Fruit fly (Drosophila melanogaster): ENCODE data around the gene Cox17.

The Cox17 gene

dm6 chrX:15079163-15079809 lies 5.2 kb downstream of the Cox17 start:
- peak in 1 of 2 experiments; percentile 25 for TF ChIP-seq eve (GFP tag; optimal IDR thresholded peaks at IDR 0.05)
- no peak for TF ChIP-seq CG17385 (GFP tag; optimal IDR thresholded peaks at IDR 0.05)
- no peak for TF ChIP-seq grau (tag; optimal IDR thresholded peaks at IDR 0.05)
- no peak for TF ChIP-seq CG1792 (GFP tag; optimal IDR thresholded peaks at IDR 0.05)
- TF ChIP-seq lola (GFP tag; optimal IDR thresholded peaks at IDR 0.05) = no peak
- 0 out of 4 replicates have a peak, but pooled peaks have one; percentile 44 for TF ChIP-seq chinmo (GFP tag; IDR thresholded peaks at IDR 0.05; ENCODE audit: partially characterized antibody)
- no peak for TF ChIP-seq PHDP (tag; optimal IDR thresholded peaks at IDR 0.05)
- TF ChIP-seq Pdp1 (GFP tag; optimal IDR thresholded peaks at IDR 0.05) = peak in 1 of 2 experiments; percentile 65
- TF ChIP-seq CG12071 (GFP tag; optimal IDR thresholded peaks at IDR 0.05) = no peak
- TF ChIP-seq Kr (GFP tag; optimal IDR thresholded peaks at IDR 0.05) = no peak
- peak; percentile 2 for TF ChIP-seq cwo (GFP tag; optimal IDR thresholded peaks at IDR 0.05)
- no peak for TF ChIP-seq tap (tag; optimal IDR thresholded peaks at IDR 0.05)
- TF ChIP-seq sug (tag; optimal IDR thresholded peaks at IDR 0.05) = peak; percentile 25
- 0 out of 2 replicates have a peak, but pooled peaks have one; percentile 28 for TF ChIP-seq Drgx (GFP tag; IDR thresholded peaks at IDR 0.05)
- no peak for TF ChIP-seq CG9609 (GFP tag; optimal IDR thresholded peaks at IDR 0.05)
- no peak for TF ChIP-seq al (GFP tag; IDR thresholded peaks at IDR 0.05)
- TF ChIP-seq trem (tag; optimal IDR thresholded peaks at IDR 0.05) = no peak
- peak; percentile 22 for TF ChIP-seq sd (tag; optimal IDR thresholded peaks at IDR 0.05)
- peak; percentile 93 for TF ChIP-seq nom (GFP tag; optimal IDR thresholded peaks at IDR 0.05)
- TF ChIP-seq CG14441 (GFP tag; IDR thresholded peaks at IDR 0.05) = no peak
- TF ChIP-seq CG13894 (tag; optimal IDR thresholded peaks at IDR 0.05) = no peak
- TF ChIP-seq sens (GFP tag) = peak; percentile 23
- no peak for TF ChIP-seq scrt (GFP tag; optimal IDR thresholded peaks at IDR 0.05)
- no peak for TF ChIP-seq CG7786 (GFP tag; optimal IDR thresholded peaks at IDR 0.05)
- peak; percentile 60 for TF ChIP-seq CG34376 (GFP tag; optimal IDR thresholded peaks at IDR 0.05)
- TF ChIP-seq so (GFP tag; IDR thresholded peaks at IDR 0.05) = 0 out of 3 replicates have a peak, but pooled peaks have one; percentile 21
- no peak for TF ChIP-seq h (optimal IDR thresholded peaks at IDR 0.05)
- peak; percentile 8 for TF ChIP-seq D19B (GFP tag; optimal IDR thresholded peaks at IDR 0.05)
- TF ChIP-seq CG10543 (GFP tag; optimal IDR thresholded peaks at IDR 0.05) = peak; percentile 19
- peak; percentile 66 for TF ChIP-seq exex (tag; optimal IDR thresholded peaks at IDR 0.05)
- peak in 1 of 2 experiments; percentile 18 for TF ChIP-seq bsh (GFP tag; optimal IDR thresholded peaks at IDR 0.05)
- no peak for TF ChIP-seq CG2678 (tag; optimal IDR thresholded peaks at IDR 0.05)
- TF ChIP-seq jing (GFP tag; optimal IDR thresholded peaks at IDR 0.05) = no peak
- no peak for TF ChIP-seq CG13123 (GFP tag; optimal IDR thresholded peaks at IDR 0.05)
- TF ChIP-seq NFAT (GFP tag; IDR thresholded peaks at IDR 0.05) = no peak
- no peak for TF ChIP-seq CG11560 (tag; IDR thresholded peaks at IDR 0.05)

DNA sequence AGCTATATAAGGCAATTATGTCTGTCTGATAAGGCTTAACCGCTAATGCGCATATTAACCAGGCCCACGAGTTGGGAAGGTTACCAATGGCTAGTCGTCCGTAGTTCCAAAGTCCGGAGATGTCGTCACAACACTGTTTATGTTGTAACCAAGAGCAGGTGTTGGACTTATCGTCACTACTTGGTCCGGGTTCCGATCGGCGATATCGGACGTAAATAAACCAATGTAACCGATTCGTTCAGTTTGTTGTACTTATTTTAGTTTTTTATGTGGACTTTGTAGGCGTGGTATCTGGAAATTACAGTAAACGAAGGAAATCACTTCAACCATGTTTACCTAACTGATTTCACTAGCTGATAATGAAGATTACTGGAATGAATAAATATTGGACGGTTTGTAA lies 6.1 kb downstream of the Cox17 start:
- no peak for TF ChIP-seq CG15479 (GFP tag; optimal IDR thresholded peaks at IDR 0.05)
- TF ChIP-seq BtbVII (GFP tag; optimal IDR thresholded peaks at IDR 0.05) = peak; percentile 64
- peak; percentile 62 for TF ChIP-seq ATbp (GFP tag; optimal IDR thresholded peaks at IDR 0.05)
- TF ChIP-seq Fer1 (GFP tag; optimal IDR thresholded peaks at IDR 0.05) = peak; percentile 21
- TF ChIP-seq Eip74EF (GFP tag; optimal IDR thresholded peaks at IDR 0.05) = peak in 1 of 2 experiments; percentile 16
- TF ChIP-seq Asciz (GFP tag; optimal IDR thresholded peaks at IDR 0.05) = peak; percentile 56
- peak; percentile 38 for TF ChIP-seq CG2875 (GFP tag; optimal IDR thresholded peaks at IDR 0.05)
- TF ChIP-seq chn (GFP tag; optimal IDR thresholded peaks at IDR 0.05) = no peak
- no peak for TF ChIP-seq caup (GFP tag; optimal IDR thresholded peaks at IDR 0.05; ENCODE audit: severe bottlenecking)
- TF ChIP-seq Med (GFP tag) = peak; percentile 24
- no peak for TF ChIP-seq CG2129 (GFP tag; IDR thresholded peaks at IDR 0.05; ENCODE audit: partially characterized antibody)
- peak; percentile 15 for TF ChIP-seq gem (tag; optimal IDR thresholded peaks at IDR 0.05)
- peak; percentile 80 for TF ChIP-seq sens-2 (GFP tag; IDR thresholded peaks at IDR 0.05)
- no peak for TF ChIP-seq hb (GFP tag; IDR thresholded peaks at IDR 0.05; ENCODE audit: partially characterized antibody)

All from whole organism, embryonic.